Worm (Caenorhabditis elegans): ENCODE measurements around the gene srlf-18.

- TF ChIP-seq ama-1 (optimal IDR thresholded peaks at IDR 0.05) (peak; percentile 94), tbx-2 (tag; optimal IDR thresholded peaks at IDR 0.05) (no peak)
Measured at ce11 chrIV:11080823-11081285, 20.4 kb downstream of the srlf-18 start, which contains the start of gene atg-7.
